Worm (Caenorhabditis elegans) whole organism, mixed stage, embryonic: Measurements from ENCODE around the gene dpy-3.

ENCODE experiments used
- M03D4.4 ChIP-seq: sonication (generic microtip); optimal IDR thresholded peaks from 2 replicates; lab custom pipeline; 2017; ENCODE audit warnings: mild to moderate bottlenecking, missing genetic modification characterization, missing compliant biosample characterization
- bed-3 ChIP-seq: fragments of 200-800 bp; sonication (Bioruptor generic); optimal IDR thresholded peaks from 3 replicates; lab custom pipeline; 2018; ENCODE audit warnings: mild to moderate bottlenecking, missing genetic modification characterization, moderate library complexity, missing compliant biosample characterization
- blmp-1 ChIP-seq: fragments of 150-350 bp; optimal IDR thresholded peaks from 2 replicates; lab custom pipeline; 2014; ENCODE audit warnings: missing biosample characterization, missing genetic modification characterization
- ceh-39 ChIP-seq: fragments of 150-350 bp; optimal IDR thresholded peaks from 2 replicates; lab custom pipeline; 2014; ENCODE audit warnings: missing biosample characterization, missing genetic modification characterization
- ceh-43 ChIP-seq: fragments of 200-800 bp; sonication (Bioruptor generic); optimal IDR thresholded peaks from 2 replicates; lab custom pipeline; 2018; ENCODE audit warnings: mild to moderate bottlenecking, missing genetic modification characterization, moderate library complexity, missing compliant biosample characterization
- ceh-83 ChIP-seq: fragments of 200-800 bp; sonication (Bioruptor generic); optimal IDR thresholded peaks from 2 replicates; lab custom pipeline; 2018; ENCODE audit warnings: mild to moderate bottlenecking, missing genetic modification characterization, missing compliant biosample characterization
- cnd-1 ChIP-seq: fragments of 200-800 bp; sonication (Bioruptor generic); optimal IDR thresholded peaks from 2 replicates; lab custom pipeline; 2018; ENCODE audit warnings: mild to moderate bottlenecking, missing genetic modification characterization, missing compliant biosample characterization
- drap-1 ChIP-seq: fragments of 200-800 bp; sonication (Bioruptor generic); optimal IDR thresholded peaks from 3 replicates; lab custom pipeline; 2018; ENCODE audit warnings: mild to moderate bottlenecking, missing genetic modification characterization, missing compliant biosample characterization
- elt-1 ChIP-seq: sonication (generic microtip); optimal IDR thresholded peaks from 2 replicates; lab custom pipeline; 2017; ENCODE audit warnings: missing genetic modification characterization, mild to moderate bottlenecking, missing compliant biosample characterization, antibody characterized with exemption, moderate library complexity, borderline replicate concordance; ENCODE audit not compliant: insufficient read depth
- elt-3 ChIP-seq: fragments of 150-350 bp; optimal IDR thresholded peaks from 2 replicates; lab custom pipeline; 2014; ENCODE audit warnings: missing biosample characterization, missing genetic modification characterization
- flh-1 ChIP-seq: fragments of 200-800 bp; sonication (Bioruptor generic); optimal IDR thresholded peaks from 2 replicates; lab custom pipeline; 2018; ENCODE audit warnings: mild to moderate bottlenecking, missing genetic modification characterization, moderate library complexity, missing compliant biosample characterization
- ham-2 ChIP-seq: fragments of 200-800 bp; sonication (Bioruptor generic); optimal IDR thresholded peaks from 2 replicates; lab custom pipeline; 2018; ENCODE audit warnings: mild to moderate bottlenecking, missing genetic modification characterization, missing compliant biosample characterization
- hlh-1 ChIP-seq: fragments of 150-350 bp; optimal IDR thresholded peaks from 2 replicates; lab custom pipeline; 2014; ENCODE audit warnings: missing biosample characterization, missing genetic modification reagents, missing genetic modification characterization
- lin-13 ChIP-seq: fragments of 150-350 bp; optimal IDR thresholded peaks from 2 replicates; lab custom pipeline; 2014; ENCODE audit warnings: missing biosample characterization, missing genetic modification characterization
- lin-32 ChIP-seq: fragments of 200-800 bp; sonication (Bioruptor generic); optimal IDR thresholded peaks from 2 replicates; lab custom pipeline; 2018; ENCODE audit warnings: mild to moderate bottlenecking, missing genetic modification characterization, missing compliant biosample characterization
- lsy-2 ChIP-seq: fragments of 150-350 bp; optimal IDR thresholded peaks from 2 replicates; lab custom pipeline; 2014; ENCODE audit warnings: missing biosample characterization, missing genetic modification characterization
- mab-5 ChIP-seq: fragments of 150-350 bp; optimal IDR thresholded peaks from 2 replicates; lab custom pipeline; 2014; ENCODE audit warnings: missing biosample characterization, missing genetic modification characterization
- mep-1 ChIP-seq: fragments of 150-350 bp; optimal IDR thresholded peaks from 2 replicates; lab custom pipeline; 2017; ENCODE audit warnings: missing biosample characterization, missing genetic modification reagents, missing genetic modification characterization, inconsistent platforms
- mls-2 ChIP-seq: sonication (generic microtip); optimal IDR thresholded peaks from 2 replicates; lab custom pipeline; 2016; ENCODE audit warnings: mild to moderate bottlenecking, missing genetic modification characterization, moderate library complexity, missing compliant biosample characterization
- nhr-12 ChIP-seq: fragments of 150-350 bp; optimal IDR thresholded peaks from 2 replicates; lab custom pipeline; 2014; ENCODE audit warnings: missing biosample characterization, missing genetic modification characterization
- nhr-2 ChIP-seq: fragments of 150-350 bp; optimal IDR thresholded peaks from 2 replicates; lab custom pipeline; 2014; ENCODE audit warnings: missing biosample characterization, missing genetic modification characterization
- nhr-237 ChIP-seq: fragments of 150-350 bp; optimal IDR thresholded peaks from 2 replicates; lab custom pipeline; 2014; ENCODE audit warnings: missing biosample characterization, missing genetic modification characterization
- nhr-76 ChIP-seq: sonication (generic microtip); optimal IDR thresholded peaks from 2 replicates; lab custom pipeline; 2017; ENCODE audit warnings: missing biosample characterization, missing genetic modification characterization
- pha-4 ChIP-seq: fragments of 150-350 bp; optimal IDR thresholded peaks from 2 replicates; lab custom pipeline; 2018; ENCODE audit warnings: missing biosample characterization, missing genetic modification reagents, missing genetic modification characterization
- sem-2 ChIP-seq: fragments of 200-800 bp; sonication (Bioruptor generic); optimal IDR thresholded peaks from 2 replicates; lab custom pipeline; 2018; ENCODE audit warnings: mild to moderate bottlenecking, missing genetic modification characterization, missing compliant biosample characterization
- snpc-4 ChIP-seq: fragments of 150-350 bp; optimal IDR thresholded peaks from 2 replicates; lab custom pipeline; 2014; ENCODE audit warnings: missing biosample characterization, missing genetic modification characterization
- sptf-1 ChIP-seq: sonication (generic microtip); optimal IDR thresholded peaks from 2 replicates; lab custom pipeline; 2017; ENCODE audit warnings: mild to moderate bottlenecking, missing genetic modification characterization, moderate library complexity, missing compliant biosample characterization
- unc-120 ChIP-seq: sonication (generic microtip); optimal IDR thresholded peaks from 2 replicates; lab custom pipeline; 2017; ENCODE audit warnings: missing genetic modification characterization, missing compliant biosample characterization; ENCODE audit not compliant: poor library complexity, severe bottlenecking
- unc-39 ChIP-seq: fragments of 150-350 bp; optimal IDR thresholded peaks from 2 replicates; lab custom pipeline; 2014; ENCODE audit warnings: missing biosample characterization, missing genetic modification characterization
- unc-62 ChIP-seq: fragments of 150-350 bp; optimal IDR thresholded peaks from 2 replicates; lab custom pipeline; 2014; ENCODE audit warnings: missing biosample characterization, missing genetic modification reagents, missing genetic modification characterization
- zip-8 ChIP-seq: fragments of 150-350 bp; optimal IDR thresholded peaks from 2 replicates; lab custom pipeline; 2014; ENCODE audit warnings: missing biosample characterization, missing genetic modification characterization
- ztf-11 ChIP-seq: fragments of 150-350 bp; optimal IDR thresholded peaks from 2 replicates; lab custom pipeline; 2014; ENCODE audit warnings: missing biosample characterization, missing genetic modification characterization

dpy-3 gene

ce11 chrX:2178410-2178944, 33.0 kb upstream of the dpy-3 start:
- TF ChIP-seq nhr-12 (tag; lab: Kevin White, UChicago) (no peak), ceh-39 (tag; lab: Kevin White, UChicago) (no peak), blmp-1 (tag; lab: Kevin White, UChicago) (no peak), zip-8 (tag; lab: Kevin White, UChicago) (no peak), bed-3 (GFP tag; lab: Kevin White, UChicago) (no peak), sptf-1 (no peak), nhr-237 (no peak), nhr-2 (no peak), unc-120 (tag; lab: Kevin White, UChicago) (no peak), ham-2 (GFP tag; lab: Kevin White, UChicago) (no peak), elt-1 (no peak), hlh-1 (no peak), lin-13 (tag; lab: Kevin White, UChicago) (no peak), ztf-11 (tag; lab: Kevin White, UChicago) (no peak)

ce11 chrX:2177731-2178326, 32.4 kb upstream of the dpy-3 start:
- no peak for TF ChIP-seq ham-2 (GFP tag; lab: Kevin White, UChicago)
- TF ChIP-seq blmp-1 (tag; lab: Kevin White, UChicago), result no peak

DNA sequence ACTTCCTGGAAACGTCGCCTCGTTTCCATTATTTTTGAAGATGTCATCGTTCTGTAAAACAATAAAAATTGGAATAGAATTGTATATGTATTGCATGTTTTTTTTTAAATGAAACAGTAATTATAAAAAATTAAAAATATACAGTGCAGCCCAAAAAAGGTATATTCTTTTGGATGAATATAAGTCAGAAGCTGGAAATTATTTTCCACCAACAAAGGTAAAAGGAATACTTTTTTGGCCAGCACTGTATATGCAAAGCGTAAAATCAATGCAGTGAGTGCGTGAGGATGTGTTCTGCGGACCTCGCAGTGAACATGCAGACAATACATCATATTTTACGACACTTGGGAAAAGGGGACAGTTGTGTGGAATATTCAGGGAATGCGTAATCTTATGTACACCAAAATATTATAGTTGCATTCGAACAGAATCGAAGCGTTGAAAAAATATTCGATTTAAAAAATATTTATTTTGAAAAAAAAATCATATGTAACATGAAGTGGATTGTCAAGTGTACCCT, 31.0 kb upstream of the dpy-3 start, which contains the start of gene F48B9.8:
TSS of gene F48B9.8 (minus strand) at position 51 of the 520 bp plus-strand sequence.
- TF ChIP-seq elt-1 (no peak), mab-5 (tag; lab: Kevin White, UChicago) (no peak), nhr-237 (no peak), ceh-43 (no peak), lin-13 (tag; lab: Kevin White, UChicago) (no peak), zip-8 (tag; lab: Kevin White, UChicago) (no peak), nhr-12 (tag; lab: Kevin White, UChicago) (no peak), unc-62 (GFP tag; lab: Kevin White, UChicago) (no peak)

- TF ChIP-seq drap-1 (GFP tag; lab: Kevin White, UChicago), result no peak
- no peak for TF ChIP-seq bed-3 (GFP tag; lab: Kevin White, UChicago)
- no peak for TF ChIP-seq mab-5 (tag; lab: Kevin White, UChicago)
- TF ChIP-seq nhr-2, result no peak
- TF ChIP-seq ceh-43, result no peak
- TF ChIP-seq sem-2, result no peak
- TF ChIP-seq unc-62 (GFP tag; lab: Kevin White, UChicago), result no peak
- TF ChIP-seq elt-3 (tag; lab: Kevin White, UChicago), result no peak
These were observed 19.3 kb upstream of the dpy-3 start, which contains the start of gene F48B9.3 for ce11 chrX:2164751-2165150. Gene F48B9.3 (plus strand): TSS chrX:2165051.

ce11 chrX:2163084-2163483, 17.6 kb upstream of the dpy-3 start, which contains the start of gene pdf-2:
Gene pdf-2 (plus strand): TSS chrX:2163384.
- no peak for TF ChIP-seq cnd-1
- TF ChIP-seq ceh-83 (GFP tag; lab: Kevin White, UChicago), result no peak
- TF ChIP-seq pha-4 (tag; lab: Kevin White, UChicago), result no peak
- TF ChIP-seq nhr-76 (tag; lab: Kevin White, UChicago), result no peak
- TF ChIP-seq nhr-2, result no peak
- TF ChIP-seq nhr-12 (tag; lab: Kevin White, UChicago), result no peak
- no peak for TF ChIP-seq blmp-1 (tag; lab: Kevin White, UChicago)
- no peak for TF ChIP-seq mab-5 (tag; lab: Kevin White, UChicago)
- no peak for TF ChIP-seq snpc-4 (tag; lab: Kevin White, UChicago)
- no peak for TF ChIP-seq lin-32 (GFP tag; lab: Kevin White, UChicago)
- no peak for TF ChIP-seq elt-3 (tag; lab: Kevin White, UChicago)
- TF ChIP-seq drap-1 (GFP tag; lab: Kevin White, UChicago), result no peak
- no peak for TF ChIP-seq unc-120 (tag; lab: Kevin White, UChicago)
- no peak for TF ChIP-seq M03D4.4

DNA sequence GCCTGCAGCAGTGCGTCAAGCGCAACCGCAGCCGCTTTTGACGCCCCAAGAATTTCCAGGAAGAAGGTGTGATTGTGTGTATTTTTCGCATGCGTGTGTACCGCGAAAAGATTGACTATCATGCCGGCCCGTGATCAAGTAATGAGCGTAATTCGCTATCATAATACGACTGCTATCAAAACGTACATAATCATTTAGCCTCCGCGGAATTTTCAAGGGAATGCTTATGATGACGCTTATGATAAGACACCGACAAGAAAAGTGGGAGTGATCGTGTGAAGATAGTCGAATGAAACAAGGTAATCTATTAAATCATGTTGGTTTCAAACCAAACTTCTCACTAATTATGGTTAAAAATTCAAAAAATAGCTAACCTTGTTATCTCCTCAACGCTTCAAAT, 12.4 kb upstream of the dpy-3 start:
- TF ChIP-seq mep-1 (tag; lab: Kevin White, UChicago) (no peak), nhr-12 (tag; lab: Kevin White, UChicago) (no peak), lsy-2 (tag; lab: Kevin White, UChicago) (no peak), ceh-39 (tag; lab: Kevin White, UChicago) (no peak), sptf-1 (no peak), unc-39 (no peak), ztf-11 (tag; lab: Kevin White, UChicago) (no peak), lin-13 (tag; lab: Kevin White, UChicago) (no peak), ham-2 (GFP tag; lab: Kevin White, UChicago) (no peak), M03D4.4 (no peak), mab-5 (tag; lab: Kevin White, UChicago) (no peak), flh-1 (GFP tag; lab: Kevin White, UChicago) (no peak), sem-2 (no peak), mls-2 (no peak), cnd-1 (no peak), unc-62 (GFP tag; lab: Kevin White, UChicago) (no peak), blmp-1 (tag; lab: Kevin White, UChicago) (no peak), drap-1 (GFP tag; lab: Kevin White, UChicago) (no peak)
- TF ChIP-seq, all 35 proteins: peak for 0
